Worm (Caenorhabditis elegans) whole organism, early embryonic: ENCODE results near the gene Y54G11A.19.

ENCODE experiments used
- B0310.2 ChIP-seq: sonication (generic microtip); optimal IDR thresholded peaks from 2 replicates; lab custom pipeline; 2016; ENCODE audit warnings: mild to moderate bottlenecking, missing genetic modification characterization, missing compliant biosample characterization
- F13C5.2 ChIP-seq: sonication (generic microtip); optimal IDR thresholded peaks from 2 replicates; lab custom pipeline; 2017; ENCODE audit warnings: mild to moderate bottlenecking, missing genetic modification characterization, inconsistent platforms, missing compliant biosample characterization
- aly-1 ChIP-seq: sonication (generic microtip); optimal IDR thresholded peaks from 2 replicates; lab custom pipeline; 2016; ENCODE audit warnings: missing genetic modification characterization, missing compliant biosample characterization
- ama-1 ChIP-seq: fragments of 150-350 bp; optimal IDR thresholded peaks from 2 replicates; lab custom pipeline; 2014
- ceh-13 ChIP-seq: fragments of 200-800 bp; sonication (Bioruptor generic); optimal IDR thresholded peaks from 2 replicates; lab custom pipeline; 2018; ENCODE audit warnings: mild to moderate bottlenecking, missing genetic modification characterization, missing compliant biosample characterization
- ceh-36 ChIP-seq: sonication (generic microtip); optimal IDR thresholded peaks from 2 replicates; lab custom pipeline; 2016; ENCODE audit warnings: missing genetic modification characterization, inconsistent platforms, missing compliant biosample characterization
- ets-7 ChIP-seq: sonication (generic microtip); optimal IDR thresholded peaks from 2 replicates; lab custom pipeline; 2016; ENCODE audit warnings: missing genotype, missing genetic modification characterization, missing compliant biosample characterization
- flt-1 ChIP-seq: fragments of 200-800 bp; sonication (Bioruptor generic); IDR thresholded peaks from 2 replicates; pipeline ENCODE4 v1.3.6; 2022; ENCODE audit warnings: missing genetic modification characterization, missing compliant biosample characterization
- hmbx-1 ChIP-seq: sonication (generic microtip); optimal IDR thresholded peaks from 2 replicates; lab custom pipeline; 2016; ENCODE audit warnings: mild to moderate bottlenecking, missing genetic modification characterization, missing compliant biosample characterization
- hmg-4 ChIP-seq: fragments of 200-800 bp; sonication (Bioruptor generic); optimal IDR thresholded peaks from 2 replicates; lab custom pipeline; 2018; ENCODE audit warnings: mild to moderate bottlenecking, missing genetic modification characterization, missing compliant biosample characterization
- hnd-1 ChIP-seq: sonication (generic microtip); optimal IDR thresholded peaks from 2 replicates; lab custom pipeline; 2016; ENCODE audit warnings: missing genetic modification characterization, missing compliant biosample characterization
- pes-1 ChIP-seq: fragments of 200-800 bp; sonication (Bioruptor generic); IDR thresholded peaks from 2 replicates; pipeline ENCODE4 v1.3.6; 2022; ENCODE audit warnings: missing genetic modification reagents, missing genetic modification characterization, missing compliant biosample characterization
- scrt-1 ChIP-seq: fragments of 200-800 bp; sonication (Bioruptor generic); IDR thresholded peaks from 2 replicates; pipeline ENCODE4 v1.3.6; 2022; ENCODE audit warnings: missing genetic modification characterization, missing compliant biosample characterization
- sea-1 ChIP-seq: fragments of 200-800 bp; sonication (Bioruptor generic); conservative IDR thresholded peaks from 2 replicates; pipeline ENCODE4 v1.3.6; 2022; ENCODE audit warnings: missing genetic modification characterization, missing compliant biosample characterization
- tbx-11 ChIP-seq: fragments of 200-800 bp; sonication (Bioruptor generic); IDR thresholded peaks from 2 replicates; pipeline ENCODE4 v1.3.6; 2022; ENCODE audit warnings: missing genetic modification characterization, missing compliant biosample characterization
- tbx-37 ChIP-seq: fragments of 200-800 bp; sonication (Bioruptor generic); conservative IDR thresholded peaks from 2 replicates; pipeline ENCODE4 v1.3.6; 2022; ENCODE audit warnings: missing genetic modification reagents, missing genetic modification characterization, missing compliant biosample characterization
- tra-4 ChIP-seq: sonication (generic microtip); optimal IDR thresholded peaks from 2 replicates; lab custom pipeline; 2017; ENCODE audit warnings: missing genetic modification characterization, missing compliant biosample characterization

The Y54G11A.19 gene

ce11 chrII:14234375-14235102 is 22.1 kb downstream of the Y54G11A.19 start:
- TF ChIP-seq hmbx-1 (tag; lab: Kevin White, UChicago) (no peak), aly-1 (tag; lab: Kevin White, UChicago) (no peak), scrt-1 (GFP tag; lab: Robert Waterston, UW) (no peak), hmg-4 (GFP tag; lab: Kevin White, UChicago) (no peak), flt-1 (GFP tag; lab: Robert Waterston, UW) (no peak), tbx-11 (no peak), pes-1 (GFP tag; lab: Robert Waterston, UW) (no peak), ceh-13 (no peak), ama-1 (no peak), B0310.2 (tag; lab: Kevin White, UChicago) (no peak), F13C5.2 (tag; lab: Kevin White, UChicago) (no peak), sea-1 (no peak), ets-7 (tag; lab: Kevin White, UChicago) (no peak), tbx-37 (GFP tag; lab: Robert Waterston, UW) (no peak), hnd-1 (tag; lab: Kevin White, UChicago) (no peak)

DNA sequence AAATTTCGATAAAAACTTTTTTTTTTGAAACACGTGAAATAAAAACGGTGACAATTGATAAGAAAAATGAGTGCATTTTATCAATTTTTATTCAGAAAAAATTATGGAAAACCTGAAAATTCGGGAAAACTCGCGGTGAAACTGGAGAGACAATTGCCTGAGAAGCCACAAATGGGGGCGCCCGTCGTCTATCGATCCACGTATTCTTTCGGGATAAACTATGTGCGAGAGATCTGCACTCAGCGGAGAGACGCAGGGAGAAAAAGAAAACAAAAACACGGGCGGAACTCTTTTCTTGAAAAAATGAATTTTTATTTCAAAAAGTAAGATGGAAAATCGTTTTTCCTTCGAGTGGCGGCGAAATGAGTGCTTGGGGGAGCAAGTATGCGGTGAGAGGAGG is 22.8 kb downstream of the Y54G11A.19 start, which contains the start of gene men-1:
TSS of gene men-1 (minus strand) at position 242 of the 400 bp plus-strand sequence.
- no peak for TF ChIP-seq F13C5.2 (tag; lab: Kevin White, UChicago)
- no peak for TF ChIP-seq tbx-37 (GFP tag; lab: Robert Waterston, UW)
- no peak for TF ChIP-seq tra-4 (tag; lab: Kevin White, UChicago)
- no peak for TF ChIP-seq ceh-13
- no peak for TF ChIP-seq scrt-1 (GFP tag; lab: Robert Waterston, UW)
- no peak for TF ChIP-seq pes-1 (GFP tag; lab: Robert Waterston, UW)

DNA sequence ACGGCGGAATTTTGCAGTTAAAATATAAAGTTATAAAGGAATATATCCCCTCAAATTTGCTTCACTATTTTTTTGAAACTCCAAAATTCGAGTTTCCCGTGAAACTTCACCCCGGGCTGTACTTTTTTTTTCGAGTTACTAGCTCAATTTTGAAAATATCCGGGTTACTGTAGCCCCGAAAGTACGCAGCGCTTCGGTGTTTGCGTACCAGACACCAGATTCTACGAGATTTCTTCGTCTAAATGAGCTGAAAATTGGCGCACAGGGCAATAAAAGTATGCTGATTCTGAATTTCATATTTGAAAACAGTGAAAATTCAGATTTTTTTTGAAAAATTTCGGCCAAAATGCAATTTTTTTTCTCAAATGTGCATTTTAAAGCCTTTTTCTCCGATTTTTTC is 25.7 kb downstream of the Y54G11A.19 start:
- no peak for TF ChIP-seq F13C5.2 (tag; lab: Kevin White, UChicago)
- TF ChIP-seq sea-1, result 0 out of 2 replicates have a peak, but pooled peaks have one; percentile 10

DNA sequence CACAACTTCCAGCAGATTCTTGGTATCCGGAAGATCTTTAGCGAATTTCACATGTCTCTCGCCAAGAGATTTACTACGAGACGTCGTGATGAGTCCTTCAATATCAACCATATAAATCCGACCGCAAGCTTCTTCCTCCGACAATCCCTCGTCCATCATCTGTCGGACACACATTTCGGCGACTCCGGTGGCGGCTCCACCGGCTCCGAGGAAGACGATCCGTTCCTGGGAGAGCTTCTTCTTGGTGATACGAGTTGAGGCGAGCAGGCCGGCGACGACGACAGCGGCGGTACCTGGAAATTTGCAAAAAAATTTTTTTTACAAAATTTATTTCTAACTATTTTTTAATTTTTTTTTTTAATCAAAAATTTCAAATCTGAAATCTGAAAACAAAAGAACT is 26.6 kb downstream of the Y54G11A.19 start:
- TF ChIP-seq aly-1 (tag; lab: Kevin White, UChicago) (no peak), ceh-13 (no peak), tra-4 (tag; lab: Kevin White, UChicago) (no peak), hmg-4 (GFP tag; lab: Kevin White, UChicago) (no peak), ceh-36 (tag; lab: Kevin White, UChicago) (no peak), scrt-1 (GFP tag; lab: Robert Waterston, UW) (no peak)

DNA sequence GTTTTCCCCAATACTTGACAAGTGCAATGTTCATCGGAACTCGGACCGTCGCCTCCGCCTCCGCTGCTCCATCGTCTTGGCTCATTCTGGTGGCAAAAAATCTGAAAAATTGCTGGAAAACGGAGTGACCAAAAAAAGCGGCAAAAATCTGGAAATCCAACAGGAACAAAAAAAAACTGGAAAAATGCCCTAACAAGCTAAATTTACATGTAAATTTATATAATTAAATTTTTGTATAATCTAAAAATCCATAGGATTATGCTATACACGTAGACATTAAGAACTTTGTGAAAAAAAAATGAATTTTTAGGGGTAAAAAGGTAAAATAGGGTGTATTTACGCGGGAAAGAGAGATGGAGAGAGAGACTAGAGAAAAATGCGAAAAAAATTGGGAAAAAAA is 30.5 kb downstream of the Y54G11A.19 start, which contains the start of gene Y48B6A.13:
TSS of gene Y48B6A.13 (minus strand) at position 101 of the 400 bp plus-strand sequence.
- TF ChIP-seq tra-4 (tag; lab: Kevin White, UChicago) (no peak), flt-1 (GFP tag; lab: Robert Waterston, UW) (no peak), tbx-11 (no peak)

DNA sequence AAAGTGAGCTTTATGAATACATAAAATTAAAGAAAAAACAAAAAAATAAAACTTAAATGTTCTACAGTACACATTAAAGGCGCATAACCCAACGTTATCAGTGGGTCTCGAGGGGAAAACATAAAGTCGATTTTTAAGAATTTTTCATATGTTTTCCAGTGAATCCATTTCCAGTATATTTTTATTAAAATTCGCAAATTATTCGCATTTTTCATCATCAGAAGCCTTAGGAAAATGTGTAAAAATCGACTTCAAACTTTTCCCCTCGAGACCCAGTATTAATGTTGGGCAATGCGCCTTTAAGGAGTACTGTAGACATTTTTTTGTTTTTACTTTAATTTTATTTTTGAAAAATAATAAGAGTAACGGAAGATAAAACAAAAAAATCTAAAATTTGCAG is 38.5 kb downstream of the Y54G11A.19 start:
- TF ChIP-seq hnd-1 (tag; lab: Kevin White, UChicago), result no peak

DNA sequence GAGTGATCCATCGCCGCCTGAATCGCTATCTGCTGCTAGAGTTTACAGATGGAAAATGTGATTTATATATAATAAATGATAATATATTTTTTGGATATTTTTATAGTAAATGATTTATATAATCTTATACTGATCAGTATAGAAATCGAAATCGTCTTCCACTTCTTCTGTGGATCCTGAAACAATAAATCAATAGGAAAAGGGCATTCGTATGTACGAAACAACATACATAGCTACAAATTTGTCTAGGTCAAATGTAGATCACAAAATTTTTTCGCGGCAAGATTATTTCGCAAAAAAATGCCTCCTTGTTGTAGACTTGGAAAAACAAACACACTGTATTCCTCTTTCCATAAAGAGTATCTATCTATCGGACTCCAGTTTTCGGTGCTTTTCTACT is 42.6 kb downstream of the Y54G11A.19 start, which contains the start of gene Y48B6A.10:
TSS of gene Y48B6A.10 (plus strand) at position 301 of the 400 bp plus-strand sequence.
- TF ChIP-seq hmg-4 (GFP tag; lab: Kevin White, UChicago) (no peak), pes-1 (GFP tag; lab: Robert Waterston, UW) (no peak), ceh-13 (no peak), ets-7 (tag; lab: Kevin White, UChicago) (no peak), tbx-11 (no peak), ceh-36 (tag; lab: Kevin White, UChicago) (no peak), scrt-1 (GFP tag; lab: Robert Waterston, UW) (no peak)

- no peak for TF ChIP-seq ama-1
Observed at ce11 chrII:14211118-14211517, 45.6 kb downstream of the Y54G11A.19 start, which contains the start of gene hot-7. Gene hot-7 (plus strand): TSS chrII:14211418.
